Fruit fly (Drosophila melanogaster): ENCODE data around the gene CG13708.

- TF ChIP-seq fd96Ca (GFP tag; IDR thresholded peaks at IDR 0.05) = no peak
- TF ChIP-seq CG8159 (tag; optimal IDR thresholded peaks at IDR 0.05) = no peak
- no peak for TF ChIP-seq CG9948 (tag; optimal IDR thresholded peaks at IDR 0.05)
- TF ChIP-seq D1 (tag; optimal IDR thresholded peaks at IDR 0.05) = no peak
- TF ChIP-seq CG10348 (GFP tag; IDR thresholded peaks at IDR 0.05) = no peak
- no peak for TF ChIP-seq CG32121 (GFP tag; IDR thresholded peaks at IDR 0.05)
- no peak for TF ChIP-seq CG14655 (GFP tag; optimal IDR thresholded peaks at IDR 0.05)
- no peak for TF ChIP-seq EcR (GFP tag; optimal IDR thresholded peaks at IDR 0.05)
- no peak for TF ChIP-seq rn (GFP tag; IDR thresholded peaks at IDR 0.05)
These were observed at the start of gene CG13708 for dm6 chr3L:4833491-4833890.

All from whole organism, pupa.